Fruit fly (Drosophila melanogaster) whole organism, pupa: ENCODE measurements around the gene step.

Experiments used
- CG10348 ChIP-seq: fragments of 200-800 bp; sonication (Bioruptor generic); IDR thresholded peaks from 2 replicates; pipeline ENCODE4 v1.3.6; 2022; ENCODE audit warnings: missing biosample characterization, missing genetic modification characterization
- CG12605 ChIP-seq: fragments of 200-800 bp; sonication (Bioruptor generic); IDR thresholded peaks from 2 replicates; pipeline ENCODE4 v1.3.6; 2022; ENCODE audit warnings: missing biosample characterization, missing genetic modification characterization
- CG13204 ChIP-seq: fragments of 200-800 bp; sonication (Bioruptor generic); optimal IDR thresholded peaks from 2 replicates; lab custom pipeline; 2018; ENCODE audit warnings: missing biosample characterization, mild to moderate bottlenecking, missing genetic modification characterization, moderate library complexity
- CG14655 ChIP-seq: fragments of 200-800 bp; sonication (Bioruptor generic); optimal IDR thresholded peaks from 3 replicates; lab custom pipeline; 2017; ENCODE audit warnings: mild to moderate bottlenecking, missing biosample characterization, missing genetic modification reagents, missing genetic modification characterization
- CG15710 ChIP-seq: fragments of 200-800 bp; sonication (Bioruptor generic); optimal IDR thresholded peaks from 2 replicates; lab custom pipeline; 2018; ENCODE audit warnings: missing biosample characterization, mild to moderate bottlenecking, missing genetic modification characterization, moderate library complexity
- CG17806 ChIP-seq: fragments of 200-800 bp; sonication (Bioruptor generic); optimal IDR thresholded peaks from 2 replicates; lab custom pipeline; 2018; ENCODE audit warnings: missing biosample characterization, mild to moderate bottlenecking, missing genetic modification characterization, moderate library complexity
- CG32121 ChIP-seq: fragments of 200-800 bp; sonication (Bioruptor generic); IDR thresholded peaks from 2 replicates; pipeline ENCODE4 v1.3.6; 2022; ENCODE audit warnings: missing biosample characterization, missing genetic modification characterization
- CG34367 ChIP-seq: fragments of 200-800 bp; sonication (Bioruptor generic); optimal IDR thresholded peaks from 2 replicates; lab custom pipeline; 2018; ENCODE audit warnings: missing biosample characterization, mild to moderate bottlenecking, missing genetic modification characterization
- CG4496 ChIP-seq: fragments of 200-800 bp; sonication (Bioruptor generic); IDR thresholded peaks from 3 replicates; pipeline ENCODE4 v1.3.6; 2022; ENCODE audit warnings: missing biosample characterization, missing genetic modification characterization
- CG8159 ChIP-seq: fragments of 200-800 bp; sonication (Bioruptor generic); optimal IDR thresholded peaks from 3 replicates; lab custom pipeline; 2018; ENCODE audit warnings: missing biosample characterization, mild to moderate bottlenecking, missing genetic modification characterization, moderate library complexity
- CG8301 ChIP-seq: fragments of 200-800 bp; sonication (Bioruptor generic); optimal IDR thresholded peaks from 2 replicates; lab custom pipeline; 2018; ENCODE audit warnings: missing biosample characterization, mild to moderate bottlenecking, missing genetic modification characterization
- CG9948 ChIP-seq: fragments of 200-800 bp; sonication (Bioruptor generic); optimal IDR thresholded peaks from 2 replicates; lab custom pipeline; 2018; ENCODE audit warnings: missing biosample characterization, mild to moderate bottlenecking, missing genetic modification characterization, moderate library complexity
- D1 ChIP-seq: fragments of 200-800 bp; sonication (Bioruptor generic); optimal IDR thresholded peaks from 2 replicates; lab custom pipeline; 2018; ENCODE audit warnings: missing biosample characterization, mild to moderate bottlenecking, missing genetic modification characterization, moderate library complexity
- EcR ChIP-seq: fragments of 200-800 bp; sonication (Bioruptor generic); optimal IDR thresholded peaks from 3 replicates; lab custom pipeline; 2019; ENCODE audit warnings: missing biosample characterization, missing genetic modification characterization, mild to moderate bottlenecking, moderate library complexity, missing genetic modification reagents
- Ets98B ChIP-seq: fragments of 200-800 bp; sonication (Bioruptor generic); IDR thresholded peaks from 2 replicates; pipeline ENCODE4 v1.3.6; 2022; ENCODE audit warnings: missing biosample characterization, missing genetic modification characterization
- Pif1A ChIP-seq: fragments of 200-800 bp; sonication (Bioruptor generic); optimal IDR thresholded peaks from 3 replicates; lab custom pipeline; 2016; ENCODE audit warnings: missing biosample characterization, missing genetic modification characterization
- Pif1B ChIP-seq: fragments of 200-800 bp; sonication (Bioruptor generic); optimal IDR thresholded peaks from 3 replicates; lab custom pipeline; 2016; ENCODE audit warnings: missing biosample characterization, missing genetic modification characterization
- Snoo ChIP-seq: fragments of 200-800 bp; sonication (Bioruptor generic); optimal IDR thresholded peaks from 3 replicates; lab custom pipeline; 2017; ENCODE audit warnings: missing biosample characterization, mild to moderate bottlenecking, missing genetic modification characterization, inconsistent platforms
- fd96Ca ChIP-seq: fragments of 200-800 bp; sonication (Bioruptor generic); IDR thresholded peaks from 3 replicates; pipeline ENCODE4 v1.3.6; 2022; ENCODE audit warnings: missing biosample characterization, missing genetic modification characterization
- gl ChIP-seq: fragments of 200-800 bp; sonication (Bioruptor generic); optimal IDR thresholded peaks from 2 replicates; lab custom pipeline; 2018; ENCODE audit warnings: missing biosample characterization, mild to moderate bottlenecking, missing genetic modification characterization
- rn ChIP-seq: fragments of 200-800 bp; sonication (Bioruptor generic); IDR thresholded peaks from 2 replicates; pipeline ENCODE4 v1.3.6; 2022; ENCODE audit warnings: missing biosample characterization, missing genetic modification characterization

The step gene

dm6 chr2L:21792831-21793230 is 35.6 kb upstream of the step start:
- TF ChIP-seq CG14655 (GFP tag; lab: Kevin White, UChicago), result no peak

DNA sequence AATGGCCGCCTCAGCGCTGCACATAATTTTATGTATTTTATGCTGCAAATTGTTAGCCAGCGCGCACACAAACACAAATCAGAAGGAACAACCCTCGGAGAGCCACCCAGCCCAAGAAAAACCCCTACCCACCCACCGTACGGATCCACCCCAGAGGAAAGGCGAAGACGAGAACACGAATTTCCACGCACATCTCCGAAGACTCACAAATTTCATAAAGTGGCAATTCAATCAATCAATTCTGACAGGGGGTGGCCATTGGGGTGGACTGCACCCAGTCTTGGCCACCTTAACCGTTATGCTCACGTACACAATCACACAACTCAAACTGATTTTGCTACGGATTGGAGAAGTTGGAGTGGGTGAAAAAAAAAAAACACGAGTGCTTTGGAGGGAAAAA is 34.7 kb upstream of the step start:
- no peak for TF ChIP-seq fd96Ca (GFP tag; lab: Robert Waterston, UW)
- no peak for TF ChIP-seq CG9948 (tag; lab: Kevin White, UChicago)
- no peak for TF ChIP-seq Pif1B (GFP tag; lab: Kevin White, UChicago)
- TF ChIP-seq CG13204 (GFP tag; lab: Kevin White, UChicago), result no peak
- TF ChIP-seq Snoo (tag; lab: Kevin White, UChicago), result no peak
- TF ChIP-seq CG4496 (GFP tag; lab: Robert Waterston, UW), result no peak
- no peak for TF ChIP-seq gl (tag; lab: Kevin White, UChicago)
- no peak for TF ChIP-seq CG32121 (GFP tag; lab: Robert Waterston, UW)
- TF ChIP-seq CG10348, result no peak
- no peak for TF ChIP-seq EcR
- TF ChIP-seq rn, result no peak
- TF ChIP-seq CG12605 (GFP tag; lab: Robert Waterston, UW), result no peak
- TF ChIP-seq D1 (tag; lab: Kevin White, UChicago), result no peak
- TF ChIP-seq Ets98B (GFP tag; lab: Robert Waterston, UW), result no peak
- no peak for TF ChIP-seq CG34367
- no peak for TF ChIP-seq CG17806 (tag; lab: Kevin White, UChicago)

dm6 chr2L:21789456-21790065 is 32.3 kb upstream of the step start:
- TF ChIP-seq CG4496 (GFP tag; lab: Robert Waterston, UW) (no peak), rn (no peak), gl (tag; lab: Kevin White, UChicago) (no peak), Snoo (tag; lab: Kevin White, UChicago) (no peak), Pif1A (GFP tag; lab: Kevin White, UChicago) (no peak), CG8159 (tag; lab: Kevin White, UChicago) (no peak), CG34367 (no peak), CG32121 (GFP tag; lab: Robert Waterston, UW) (no peak), CG9948 (tag; lab: Kevin White, UChicago) (no peak), Pif1B (GFP tag; lab: Kevin White, UChicago) (no peak), CG13204 (GFP tag; lab: Kevin White, UChicago) (no peak), fd96Ca (GFP tag; lab: Robert Waterston, UW) (no peak), CG17806 (tag; lab: Kevin White, UChicago) (no peak), CG15710 (tag; lab: Kevin White, UChicago) (no peak)
- TF ChIP-seq, all 21 proteins: peak for 0

dm6 chr2L:21786991-21787390 is 29.7 kb upstream of the step start:
- no peak for TF ChIP-seq CG17806 (tag; lab: Kevin White, UChicago)

- TF ChIP-seq fd96Ca (GFP tag; lab: Robert Waterston, UW), result no peak
- TF ChIP-seq CG9948 (tag; lab: Kevin White, UChicago), result peak; percentile 11
- no peak for TF ChIP-seq Pif1B (GFP tag; lab: Kevin White, UChicago)
- TF ChIP-seq CG13204 (GFP tag; lab: Kevin White, UChicago), result no peak
- TF ChIP-seq CG8159 (tag; lab: Kevin White, UChicago), result peak; percentile 22
These were observed 27.6 kb upstream of the step start for dm6 chr2L:21784790-21785425.

DNA sequence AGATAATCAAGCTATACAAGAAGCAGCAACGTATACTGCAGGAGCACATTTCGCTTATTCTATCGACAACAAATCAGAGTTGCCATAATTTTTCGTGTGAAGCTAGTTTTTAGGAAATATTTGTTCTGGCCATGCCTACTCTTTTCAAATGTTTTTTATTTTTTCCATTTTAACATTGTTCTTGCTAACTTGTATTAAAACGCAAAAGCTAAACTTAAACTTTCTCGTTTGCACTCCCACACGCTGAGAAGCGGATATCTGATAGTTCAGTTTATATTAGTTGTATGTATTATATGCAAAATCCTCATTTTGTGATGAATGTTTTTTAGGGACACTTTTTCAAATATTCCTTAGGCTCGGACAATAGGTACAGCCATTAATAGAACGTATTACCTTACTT is 26.7 kb upstream of the step start, which contains the start of gene CG11630:
TSS of gene CG11630 (minus strand) at position 101 of the 400 bp plus-strand sequence.
- TF ChIP-seq D1 (tag; lab: Kevin White, UChicago) (no peak), gl (tag; lab: Kevin White, UChicago) (no peak), CG13204 (GFP tag; lab: Kevin White, UChicago) (no peak), rn (no peak), Pif1B (GFP tag; lab: Kevin White, UChicago) (no peak), CG15710 (tag; lab: Kevin White, UChicago) (no peak), CG12605 (GFP tag; lab: Robert Waterston, UW) (no peak), CG8159 (tag; lab: Kevin White, UChicago) (no peak), CG4496 (GFP tag; lab: Robert Waterston, UW) (no peak), CG10348 (no peak), Snoo (tag; lab: Kevin White, UChicago) (no peak)

DNA sequence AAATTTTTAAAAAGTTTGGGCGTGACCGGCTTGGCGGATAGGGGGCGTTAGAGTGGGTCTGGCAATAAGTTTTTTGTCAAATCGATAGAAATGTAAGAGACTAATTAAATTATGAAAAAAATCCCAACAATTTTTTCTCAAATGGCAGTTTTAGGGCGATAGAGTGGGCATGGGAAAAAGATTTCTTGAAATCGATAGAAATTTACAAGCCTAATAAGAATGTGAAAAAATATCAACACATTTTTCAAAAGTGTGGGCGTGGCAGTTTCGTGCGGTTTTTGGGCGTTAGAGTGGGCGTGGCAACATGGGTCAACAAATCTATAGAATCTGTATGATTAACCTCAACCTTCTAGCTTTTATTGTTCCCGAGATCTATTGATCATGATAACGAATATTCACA is 12.2 kb upstream of the step start:
- TF ChIP-seq D1 (tag; lab: Kevin White, UChicago) (no peak), Pif1B (GFP tag; lab: Kevin White, UChicago) (no peak), Snoo (tag; lab: Kevin White, UChicago) (no peak), CG8301 (tag; lab: Kevin White, UChicago) (no peak), CG4496 (GFP tag; lab: Robert Waterston, UW) (no peak), CG13204 (GFP tag; lab: Kevin White, UChicago) (no peak), CG9948 (tag; lab: Kevin White, UChicago) (no peak), CG8159 (tag; lab: Kevin White, UChicago) (no peak), CG14655 (GFP tag; lab: Kevin White, UChicago) (no peak), CG32121 (GFP tag; lab: Robert Waterston, UW) (no peak), gl (tag; lab: Kevin White, UChicago) (no peak), fd96Ca (GFP tag; lab: Robert Waterston, UW) (no peak), CG15710 (tag; lab: Kevin White, UChicago) (no peak), CG12605 (GFP tag; lab: Robert Waterston, UW) (no peak), CG10348 (no peak), rn (no peak), Ets98B (GFP tag; lab: Robert Waterston, UW) (no peak)
